Worm (Caenorhabditis elegans): ENCODE data around the gene dlc-3.
"Not testable (repeated sequence)": the region's sequence is repeated elsewhere in the genome, so short reads cannot be mapped to it uniquely, and the experiment has no call there.

DNA sequence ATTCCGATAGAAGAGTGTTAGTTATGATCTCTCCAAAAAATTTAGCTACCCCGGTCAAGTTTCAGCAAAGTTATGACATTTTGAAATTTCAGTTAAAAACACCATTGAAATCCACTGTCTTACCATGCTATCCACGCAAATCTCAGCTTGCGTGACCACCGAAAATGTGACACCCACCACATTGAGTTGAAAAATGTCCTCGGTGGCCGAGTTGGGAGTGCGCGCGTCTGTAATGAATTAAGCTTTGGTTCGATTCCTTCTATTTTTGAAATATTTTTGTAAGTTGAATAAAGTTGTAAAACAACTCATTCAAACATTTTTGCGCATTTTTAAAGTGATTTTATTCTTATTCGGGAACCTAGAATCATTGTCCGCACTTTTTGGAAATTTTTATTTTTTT lies 50.1 kb downstream of the dlc-3 start:
- TF ChIP-seq tlf-1 (GFP tag; optimal IDR thresholded peaks at IDR 0.05); ekl-4 (GFP tag; IDR thresholded peaks at IDR 0.05); ceh-40 (GFP tag; IDR thresholded peaks at IDR 0.05); snpc-3.4 (tag; optimal IDR thresholded peaks at IDR 0.05); nhr-90 (tag; optimal IDR thresholded peaks at IDR 0.05); ama-1 (optimal IDR thresholded peaks at IDR 0.05); ama-1 (GFP tag; optimal IDR thresholded peaks at IDR 0.05); hmg-20 (GFP tag; IDR thresholded peaks at IDR 0.05); bed-2 (GFP tag; IDR thresholded peaks at IDR 0.05); sdz-38 (tag; optimal IDR thresholded peaks at IDR 0.05): not testable (repeated sequence)
